Fruit fly (Drosophila melanogaster) ovary, adult (tissue): ENCODE data around the gene sens-2.

Experiments
- CG17801 ChIP-seq: fragments of 200-800 bp; optimal IDR thresholded peaks from 2 replicates; lab custom pipeline; 2019; ENCODE audit warnings: missing biosample characterization, mild to moderate bottlenecking, missing genetic modification characterization, moderate library complexity; ENCODE audit not compliant: partially characterized antibody

Gene sens-2

DNA sequence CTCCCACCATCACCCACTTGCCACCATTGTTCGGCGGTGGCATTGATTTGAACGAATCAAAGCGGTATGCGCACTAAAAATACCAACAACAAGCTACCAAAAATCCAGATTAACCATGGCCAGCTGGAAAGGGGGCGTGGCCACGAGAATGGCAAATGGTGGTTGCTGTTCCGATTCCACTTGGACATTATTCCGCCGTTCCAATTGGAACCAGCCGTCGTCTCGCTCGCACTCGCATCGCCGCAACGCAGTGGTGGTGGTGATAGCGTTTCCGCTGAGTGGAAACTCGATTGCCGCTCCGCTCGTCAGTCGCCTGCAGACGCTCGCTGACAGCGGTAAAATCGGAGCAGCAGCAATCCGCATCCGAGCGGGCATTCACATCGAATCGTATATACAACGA lies at the start of gene sens-2:
sens-2 (plus strand) TSS at position 304 of the 400 bp plus-strand sequence.
- no peak for TF ChIP-seq CG17801 (GFP tag; lab: Kevin White, UChicago)

DNA sequence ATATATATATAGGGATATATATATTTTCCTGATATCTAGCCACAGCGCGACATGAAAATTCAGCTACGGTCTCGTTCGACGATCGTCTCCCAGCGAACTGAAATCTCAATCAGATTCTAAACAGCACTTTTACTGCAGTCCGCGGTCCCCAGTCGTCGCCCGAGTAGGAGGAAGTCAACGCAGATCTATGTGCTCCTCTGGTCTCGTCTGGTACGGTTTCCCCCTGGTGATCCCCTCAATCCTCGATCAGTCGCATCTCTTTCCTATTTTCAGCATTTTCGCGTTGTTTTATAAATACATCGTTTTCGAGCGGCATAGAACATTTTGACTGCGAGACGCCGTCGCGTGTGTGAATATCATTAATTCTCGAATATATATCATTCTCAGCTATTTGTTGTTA lies 49.1 kb upstream of the sens-2 start, which contains the start of gene LUBEL:
LUBEL (minus strand) TSS at position 101 of the 400 bp plus-strand sequence.
- no peak for TF ChIP-seq CG17801 (GFP tag; lab: Kevin White, UChicago)

DNA sequence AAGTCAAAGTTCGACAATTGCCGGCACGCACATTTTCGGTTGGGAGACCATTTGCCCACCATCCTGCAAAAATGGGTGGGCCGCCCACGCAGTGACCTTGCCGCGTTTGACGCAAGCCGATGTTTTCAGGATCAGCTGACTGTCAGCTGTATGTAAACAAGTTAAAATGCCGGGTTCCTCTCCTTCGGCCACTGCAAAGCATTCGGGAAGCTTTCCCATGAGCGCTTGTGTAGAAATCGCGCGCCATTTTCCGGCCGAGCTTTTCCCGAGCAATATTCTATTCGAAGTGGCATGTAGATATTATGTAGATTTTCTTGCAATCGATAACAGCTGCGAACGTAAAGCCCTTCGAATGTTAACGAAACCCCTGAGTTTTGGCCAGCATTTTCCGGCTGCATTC lies 48.1 kb upstream of the sens-2 start, which contains the start of gene CG17378:
CG17378 (plus strand) TSS at position 397 of the 400 bp plus-strand sequence.
- TF ChIP-seq CG17801 (GFP tag; lab: Kevin White, UChicago) = no peak

DNA sequence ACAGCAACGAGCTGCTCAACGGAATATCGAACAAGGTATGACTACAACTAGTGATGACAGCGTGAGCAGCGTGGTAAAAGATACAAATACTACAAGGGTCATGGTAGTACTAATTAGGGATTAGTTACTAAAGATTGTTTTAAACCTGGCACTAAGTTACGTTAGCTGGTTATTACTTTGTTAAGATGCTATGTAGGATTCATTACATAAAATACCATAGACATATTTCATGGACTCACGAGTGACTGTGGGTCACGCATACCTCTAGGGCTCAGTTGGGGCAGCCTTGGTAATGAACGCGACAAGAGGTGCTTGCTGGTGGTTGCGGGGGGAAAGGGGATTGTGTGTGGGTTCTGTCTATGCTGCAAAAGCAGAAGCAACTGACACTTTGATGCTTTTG lies 46.9 kb upstream of the sens-2 start:
- TF ChIP-seq CG17801 (GFP tag; lab: Kevin White, UChicago) = no peak

DNA sequence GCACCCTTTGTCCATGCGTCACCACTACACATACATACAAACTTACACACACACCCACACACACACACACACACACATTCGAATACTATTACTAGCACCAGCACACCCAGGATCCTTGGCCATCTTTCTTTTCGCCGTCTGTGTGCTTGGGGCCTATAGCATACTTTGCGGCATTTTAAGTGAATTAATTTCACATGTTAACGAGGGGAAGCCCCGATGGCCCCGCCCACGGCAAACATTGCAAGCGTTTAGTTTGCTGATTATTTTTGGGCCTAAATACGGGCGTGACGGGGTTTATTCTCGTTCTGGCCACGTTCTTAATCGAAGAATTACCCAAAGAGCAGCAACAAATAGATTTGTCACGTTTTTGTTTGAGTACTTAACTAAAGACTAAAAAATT lies 38.3 kb upstream of the sens-2 start:
- TF ChIP-seq CG17801 (GFP tag; lab: Kevin White, UChicago) = no peak

DNA sequence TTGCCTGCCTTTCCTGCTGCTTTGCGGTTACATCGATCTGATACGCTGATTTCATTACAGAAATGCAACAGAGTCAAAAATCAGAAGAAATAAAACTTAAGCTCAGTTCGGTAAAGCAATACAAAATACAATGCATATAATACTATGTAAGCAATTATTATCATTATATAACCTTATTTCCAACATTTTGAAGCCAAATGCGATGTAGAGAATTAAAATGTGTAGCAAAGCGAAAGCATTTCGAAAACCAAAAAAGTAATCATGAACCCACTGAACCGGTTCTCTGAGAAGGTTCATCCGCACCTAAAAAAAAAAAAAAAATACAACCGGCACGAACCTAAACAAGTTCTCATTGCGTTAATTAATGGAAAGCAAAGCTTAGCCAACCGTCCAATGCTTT lies 37.5 kb upstream of the sens-2 start:
- TF ChIP-seq CG17801 (GFP tag; lab: Kevin White, UChicago) = no peak

DNA sequence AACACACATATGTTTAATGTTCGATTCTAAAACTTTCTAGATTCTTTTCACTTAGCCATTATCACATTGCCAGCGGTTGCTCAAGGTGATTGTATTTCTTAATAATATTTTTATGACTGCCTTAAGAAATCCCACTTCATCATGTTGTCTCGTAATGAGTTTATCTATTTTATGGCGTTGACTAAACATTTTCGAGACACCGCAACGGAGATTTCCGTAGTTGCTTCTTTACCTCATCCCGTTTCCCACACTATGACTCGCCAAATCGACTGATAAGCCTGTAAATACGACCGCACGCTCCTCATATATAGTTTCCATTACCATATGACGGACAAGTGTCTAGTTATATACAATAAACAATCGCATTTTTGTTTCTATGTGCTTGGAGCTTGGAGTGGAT lies 36.2 kb upstream of the sens-2 start:
- no peak for TF ChIP-seq CG17801 (GFP tag; lab: Kevin White, UChicago)

DNA sequence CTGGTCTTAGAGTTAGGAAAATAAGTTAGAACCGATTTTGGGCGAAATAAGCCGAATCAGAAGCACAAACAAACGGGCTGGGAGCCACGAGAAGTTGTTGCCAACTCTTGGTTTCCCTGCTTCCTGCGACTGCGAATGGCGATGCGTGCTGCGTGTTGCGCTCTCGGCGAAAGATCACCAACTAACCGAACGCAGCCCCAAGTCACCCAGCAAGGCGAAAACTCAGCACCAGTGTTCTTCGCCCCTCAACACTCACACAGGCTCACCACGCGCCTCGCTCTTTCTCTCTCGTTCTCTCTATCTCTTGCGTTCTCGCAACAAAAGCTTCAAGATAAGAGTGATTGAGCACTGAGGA lies 35.1 kb upstream of the sens-2 start, which contains the start of gene nrv1:
nrv1 (minus strand) TSS at position 188 of the 355 bp plus-strand sequence.
- TF ChIP-seq CG17801 (GFP tag; lab: Kevin White, UChicago) = no peak

DNA sequence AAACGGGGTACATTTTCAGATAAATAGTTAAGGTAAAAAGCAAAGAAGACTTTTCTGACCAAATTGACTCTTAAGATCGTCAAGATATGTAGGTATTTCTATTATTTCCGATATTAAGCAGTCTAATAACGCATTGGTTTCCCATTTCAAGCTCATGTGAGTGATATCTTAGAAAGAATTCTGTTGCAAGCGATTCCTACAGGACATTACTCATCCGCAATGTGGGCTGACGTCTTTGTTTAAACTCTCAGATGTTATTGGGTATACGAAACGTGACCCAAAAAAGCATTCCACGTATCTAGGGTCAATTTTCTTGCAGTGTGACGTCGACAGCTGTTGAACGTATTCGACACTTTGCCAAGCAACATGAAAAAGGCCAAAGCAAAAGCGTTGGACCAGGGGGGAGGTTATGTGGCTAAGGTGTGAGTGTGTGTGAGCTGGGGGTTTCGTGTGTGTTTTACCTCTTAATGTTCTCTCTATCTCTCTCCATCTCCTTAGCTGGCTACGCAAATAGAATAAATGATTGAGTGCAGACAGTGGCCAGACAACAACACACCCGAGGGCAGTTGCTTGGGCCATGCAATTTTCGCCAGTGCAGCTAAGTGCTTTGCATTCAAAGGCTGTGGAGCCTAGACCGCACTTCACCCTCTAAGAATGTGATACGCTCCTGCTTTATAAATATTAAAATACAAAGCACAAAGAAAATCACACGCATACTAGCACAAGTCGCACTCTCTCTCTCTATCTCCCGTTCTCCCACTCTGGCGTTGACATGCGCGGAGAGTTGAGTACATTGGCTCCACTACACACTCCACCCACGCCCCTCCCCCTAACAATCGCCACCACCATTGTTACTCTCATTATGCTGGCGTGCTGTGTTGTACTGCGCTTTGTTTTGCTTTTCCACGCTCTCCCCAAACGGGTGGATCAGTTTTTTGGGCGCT lies 34.4 kb upstream of the sens-2 start:
- TF ChIP-seq CG17801 (GFP tag; lab: Kevin White, UChicago) = peak; percentile 79

DNA sequence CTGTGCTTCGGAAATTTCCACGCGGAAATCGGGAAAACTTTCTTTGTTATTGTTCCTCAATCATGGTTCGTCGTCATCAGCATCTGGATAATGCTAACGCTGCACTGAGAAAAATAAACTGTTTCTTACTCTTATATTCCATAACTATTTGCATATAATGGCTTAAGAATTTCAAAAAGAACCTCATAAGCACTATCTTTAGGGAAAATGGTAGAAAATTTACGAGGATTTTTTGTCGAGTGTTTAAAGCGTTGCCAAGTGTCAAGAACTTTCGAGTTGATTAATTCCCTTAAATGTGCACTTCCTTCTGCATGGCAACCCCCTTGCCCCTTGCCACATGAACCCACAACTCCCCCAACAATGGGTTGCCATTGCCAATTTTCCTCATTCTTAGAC lies 33.8 kb upstream of the sens-2 start:
- no peak for TF ChIP-seq CG17801 (GFP tag; lab: Kevin White, UChicago)

DNA sequence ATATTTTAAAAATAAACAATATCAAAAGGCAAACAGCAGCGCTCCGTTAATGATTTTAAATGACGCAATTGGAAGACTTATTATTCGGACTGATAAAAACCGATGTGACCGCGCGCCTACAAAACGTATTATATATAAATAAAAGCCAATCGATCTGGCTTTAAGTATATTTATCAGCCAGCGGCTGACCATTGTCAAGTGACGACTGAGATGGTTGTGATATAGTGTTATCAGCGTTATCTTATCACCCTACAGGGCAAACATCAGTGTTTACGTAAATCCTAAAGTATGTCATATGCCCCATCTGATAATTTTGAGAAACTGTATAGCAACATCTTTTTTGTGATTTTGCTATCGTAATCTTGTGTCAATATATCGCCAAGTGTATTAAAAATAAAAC lies 32.4 kb upstream of the sens-2 start:
- TF ChIP-seq CG17801 (GFP tag; lab: Kevin White, UChicago) = no peak

DNA sequence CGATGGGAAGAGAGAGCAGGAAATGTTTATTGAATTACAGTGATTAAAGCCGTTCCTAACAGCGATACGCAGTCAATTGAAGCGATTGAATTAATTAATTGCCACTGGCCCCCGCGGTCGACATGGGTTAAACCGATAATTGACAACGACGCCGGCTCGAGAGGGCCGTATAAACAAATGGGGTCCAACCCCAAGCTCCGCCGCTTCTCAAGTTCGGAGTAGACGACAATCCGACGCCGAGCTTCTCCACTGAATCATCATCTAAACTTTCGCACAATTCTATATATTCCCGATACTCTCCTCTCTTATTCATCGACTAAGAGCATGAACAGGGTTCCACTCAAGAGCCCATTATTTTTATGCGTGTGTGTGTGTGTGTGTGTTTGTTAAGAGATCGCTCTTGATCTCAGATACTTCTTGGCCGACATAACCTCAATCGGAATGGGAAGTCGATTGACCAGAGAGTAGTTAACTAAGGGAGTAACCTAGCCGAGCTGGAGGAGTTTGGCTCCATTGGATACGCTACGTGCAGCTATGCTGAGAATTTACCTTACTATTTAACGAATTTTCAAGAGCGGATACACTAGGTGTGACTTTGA lies 29.8 kb upstream of the sens-2 start:
- peak; percentile 12 for TF ChIP-seq CG17801 (GFP tag; lab: Kevin White, UChicago)

DNA sequence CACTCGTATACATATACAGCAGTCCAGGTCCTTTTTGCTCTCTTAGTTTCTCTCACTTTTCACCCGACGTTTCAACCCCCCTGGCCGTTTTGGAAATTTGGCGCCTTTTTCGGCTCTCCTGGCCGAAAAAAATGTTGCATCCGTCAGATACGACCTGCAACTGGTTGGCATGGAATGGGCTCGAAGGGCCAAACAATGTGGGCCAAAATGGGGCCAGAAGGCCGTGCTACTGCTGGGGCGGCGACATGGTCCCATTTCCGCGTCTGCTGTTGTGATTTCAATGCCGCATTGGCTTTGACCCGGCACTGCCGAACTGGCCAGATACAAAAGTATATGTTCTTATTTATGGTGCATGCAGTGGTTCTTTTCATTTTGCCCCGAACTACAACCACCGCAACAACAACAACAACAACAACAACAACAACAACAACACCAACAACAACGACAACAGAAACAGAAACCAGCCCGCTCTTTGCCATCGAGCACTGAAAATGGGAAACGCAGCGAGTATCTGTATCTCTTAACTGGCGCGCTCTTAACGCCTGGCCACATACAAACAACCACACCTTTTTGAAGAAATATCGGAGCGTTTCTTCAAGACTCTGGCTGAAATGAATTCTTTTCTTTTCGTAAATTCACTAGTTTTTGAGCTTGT lies 27.8 kb upstream of the sens-2 start:
- no peak for TF ChIP-seq CG17801 (GFP tag; lab: Kevin White, UChicago)

DNA sequence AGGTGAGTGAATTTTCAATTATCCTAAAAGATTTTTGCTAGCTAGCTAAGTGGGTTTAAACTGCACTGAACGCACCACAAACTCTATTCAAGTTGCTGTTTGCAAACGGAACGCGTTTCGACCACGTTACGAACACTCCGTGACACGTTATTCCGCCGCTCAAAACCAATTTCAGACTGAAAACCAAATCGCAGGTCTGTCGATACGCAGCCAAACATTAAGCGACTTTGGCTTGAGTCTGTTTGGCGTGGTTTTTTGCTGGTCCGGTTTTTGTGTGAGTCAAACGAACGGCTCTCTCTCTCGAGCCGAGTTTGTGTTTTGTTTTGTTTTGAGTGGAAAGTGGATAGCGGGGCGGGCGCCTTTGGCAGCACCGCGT lies 27.3 kb upstream of the sens-2 start:
- TF ChIP-seq CG17801 (GFP tag; lab: Kevin White, UChicago) = peak; percentile 7

DNA sequence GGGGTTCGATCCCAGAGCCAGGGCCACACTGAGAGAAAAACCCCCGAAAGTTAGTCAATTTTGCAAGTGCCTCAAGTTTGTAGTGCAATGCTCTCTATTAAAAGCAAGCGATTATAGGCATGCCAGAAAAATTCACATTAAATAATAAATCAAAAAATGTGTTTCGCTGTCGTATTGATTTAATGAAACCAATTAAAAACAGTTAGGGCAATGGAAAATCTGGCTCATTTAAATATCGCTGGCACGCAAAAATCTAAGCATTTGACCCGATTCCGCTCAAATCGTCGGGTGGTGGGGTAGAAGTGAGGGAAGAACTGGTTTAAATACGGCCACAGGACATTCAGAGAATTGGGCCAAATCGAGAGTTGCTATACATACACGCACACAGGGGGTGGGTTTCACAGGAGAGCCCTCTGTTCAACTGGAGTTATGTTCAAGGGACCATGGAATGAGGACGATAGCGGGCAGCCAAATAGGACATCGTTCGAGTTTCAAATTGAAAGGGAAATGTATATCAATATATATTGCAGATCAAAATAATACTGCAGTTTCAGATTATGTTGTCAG lies 26.7 kb upstream of the sens-2 start:
- no peak for TF ChIP-seq CG17801 (GFP tag; lab: Kevin White, UChicago)
